Fruit fly (Drosophila melanogaster): ENCODE measurements around the gene CG31949.

CG31949 gene

dm6 chr2L:2287807-2288206 lies 12.1 kb upstream of the CG31949 start, which contains the start of gene CG42658:
CG42658 (minus strand) TSS chr2L:2287907.
- no peak for TF ChIP-seq vri (GFP tag; optimal IDR thresholded peaks at IDR 0.05)
- TF ChIP-seq achi (GFP tag; optimal IDR thresholded peaks at IDR 0.05) = no peak
- TF ChIP-seq CG3032 (tag; optimal IDR thresholded peaks at IDR 0.05) = no peak
- no peak for TF ChIP-seq Sox15 (GFP tag; optimal IDR thresholded peaks at IDR 0.05)
- TF ChIP-seq CG3919 (GFP tag; optimal IDR thresholded peaks at IDR 0.05) = no peak
- no peak for TF ChIP-seq Ets96B (tag; optimal IDR thresholded peaks at IDR 0.05)
- TF ChIP-seq OdsH (GFP tag; optimal IDR thresholded peaks at IDR 0.05) = no peak

- TF ChIP-seq CG3032 (tag; optimal IDR thresholded peaks at IDR 0.05) (no peak), CG11762 (GFP tag; optimal IDR thresholded peaks at IDR 0.05; ENCODE audit: insufficient read depth) (no peak), Lpt (GFP tag; optimal IDR thresholded peaks at IDR 0.05) (no peak), vri (GFP tag; optimal IDR thresholded peaks at IDR 0.05) (no peak), svp (GFP tag) (no peak), CG10669 (GFP tag; optimal IDR thresholded peaks at IDR 0.05) (no peak), dsx (GFP tag; optimal IDR thresholded peaks at IDR 0.05; ENCODE audit: poor library complexity, severe bottlenecking) (no peak), Blimp-1 (GFP tag; optimal IDR thresholded peaks at IDR 0.05) (no peak), CG31627 (GFP tag; optimal IDR thresholded peaks at IDR 0.05) (no peak), CG8319 (GFP tag; optimal IDR thresholded peaks at IDR 0.05) (no peak), topi (GFP tag; optimal IDR thresholded peaks at IDR 0.05) (no peak), CG3919 (GFP tag; optimal IDR thresholded peaks at IDR 0.05) (no peak), cyc (GFP tag; optimal IDR thresholded peaks at IDR 0.05) (no peak), CG32006 (GFP tag; optimal IDR thresholded peaks at IDR 0.05) (no peak), fd85E (GFP tag; optimal IDR thresholded peaks at IDR 0.05) (no peak), Sox14 (GFP tag; optimal IDR thresholded peaks at IDR 0.05) (no peak)
Measured at dm6 chr2L:2289316-2289715, 10.6 kb upstream of the CG31949 start, which contains the start of gene CG17237. CG17237 (minus strand) TSS chr2L:2289416.

- TF ChIP-seq CG31627 (GFP tag; optimal IDR thresholded peaks at IDR 0.05) (no peak), acj6 (GFP tag; optimal IDR thresholded peaks at IDR 0.05) (no peak), svp (GFP tag) (no peak), CG8319 (GFP tag; optimal IDR thresholded peaks at IDR 0.05) (no peak), dac (GFP tag; optimal IDR thresholded peaks at IDR 0.05) (no peak), esn (GFP tag; optimal IDR thresholded peaks at IDR 0.05) (no peak), Hr4 (GFP tag; optimal IDR thresholded peaks at IDR 0.05) (no peak), fd59A (GFP tag; optimal IDR thresholded peaks at IDR 0.05) (no peak), Hr39 (GFP tag; optimal IDR thresholded peaks at IDR 0.05) (no peak), CG8119 (GFP tag; IDR thresholded peaks at IDR 0.05) (no peak), CG9139 (GFP tag; optimal IDR thresholded peaks at IDR 0.05) (no peak), cyc (GFP tag; optimal IDR thresholded peaks at IDR 0.05) (no peak), CG6854 (GFP tag; optimal IDR thresholded peaks at IDR 0.05) (no peak), salr (GFP tag; optimal IDR thresholded peaks at IDR 0.05) (no peak), Sox14 (GFP tag; optimal IDR thresholded peaks at IDR 0.05) (no peak), topi (GFP tag; optimal IDR thresholded peaks at IDR 0.05) (no peak), CG6792 (GFP tag; optimal IDR thresholded peaks at IDR 0.05) (no peak)
Measured at dm6 chr2L:2290638-2291037, 9.3 kb upstream of the CG31949 start, which contains the start of gene robl22E. robl22E (minus strand) TSS chr2L:2290738.

DNA sequence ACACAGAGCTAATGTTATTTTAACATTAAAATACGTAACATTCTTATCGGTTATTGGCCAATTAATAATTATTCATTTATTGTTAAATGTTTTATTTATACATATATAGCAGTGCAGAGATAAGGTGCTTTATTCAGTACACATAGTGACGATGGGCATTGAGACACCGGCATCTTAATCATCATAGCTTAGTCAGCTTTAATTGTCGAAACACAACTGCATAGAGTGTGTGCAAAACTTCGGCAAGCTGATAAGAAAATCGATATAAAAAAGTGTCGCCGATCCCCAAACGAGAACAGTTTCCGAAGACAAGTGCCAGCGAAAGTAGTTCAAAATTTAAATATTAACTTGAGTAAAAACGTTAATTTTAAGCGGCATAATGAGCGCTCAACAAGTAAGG lies 7.7 kb downstream of the CG31949 start, which contains the start of gene CG16995:
Gene CG16995, plus strand, starts transcription at position 301 of the 400 bp plus-strand sequence.
- TF ChIP-seq topi (GFP tag; optimal IDR thresholded peaks at IDR 0.05) (no peak), Blimp-1 (GFP tag; optimal IDR thresholded peaks at IDR 0.05) (no peak), Smox (GFP tag; optimal IDR thresholded peaks at IDR 0.05) (no peak), CG11902 (GFP tag; optimal IDR thresholded peaks at IDR 0.05) (no peak), CG6163 (GFP tag; IDR thresholded peaks at IDR 0.05) (no peak), CG31627 (GFP tag; optimal IDR thresholded peaks at IDR 0.05) (no peak), Ets21C (GFP tag; optimal IDR thresholded peaks at IDR 0.05) (no peak), net (GFP tag; optimal IDR thresholded peaks at IDR 0.05) (no peak), cyc (GFP tag; optimal IDR thresholded peaks at IDR 0.05) (no peak), Sox15 (GFP tag; optimal IDR thresholded peaks at IDR 0.05) (no peak), Hr4 (GFP tag; optimal IDR thresholded peaks at IDR 0.05) (no peak), salr (GFP tag; optimal IDR thresholded peaks at IDR 0.05) (no peak), CG15336 (GFP tag; IDR thresholded peaks at IDR 0.05) (no peak), CG8319 (GFP tag; optimal IDR thresholded peaks at IDR 0.05) (no peak), CG8632 (GFP tag; optimal IDR thresholded peaks at IDR 0.05) (no peak), CG6808 (GFP tag; optimal IDR thresholded peaks at IDR 0.05) (no peak)

Data from whole organism, prepupa.